Fruit fly (Drosophila melanogaster): ENCODE measurements around the gene tos.
A peak's percentile ranks its signal among the peaks of the same experiment; 100 is the strongest.

DNA sequence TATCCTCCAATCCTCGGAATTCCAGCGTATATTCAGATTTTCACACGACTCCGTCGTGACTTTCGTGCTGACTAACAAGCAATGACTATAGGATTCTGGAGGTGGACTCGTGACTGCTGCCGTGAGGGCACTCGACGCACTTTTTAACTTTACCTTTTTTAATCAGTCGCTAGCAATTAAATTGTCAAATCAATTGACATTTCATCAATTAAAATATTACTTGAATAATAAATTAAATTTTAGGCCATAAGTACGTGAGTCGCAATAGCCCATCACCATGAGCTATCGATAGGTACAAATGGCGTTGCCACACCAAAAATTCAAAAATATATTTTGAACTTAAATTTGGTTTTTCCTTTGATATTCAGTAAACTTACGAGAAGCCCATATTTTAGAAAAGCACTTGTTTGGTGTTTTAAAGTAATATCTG, 23.8 kb upstream of the tos start, which contains the start of gene Jwa:
- TF ChIP-seq Dfd (GFP tag; optimal IDR thresholded peaks at IDR 0.05): no peak
- peak; percentile 88 for TF ChIP-seq woc (GFP tag; optimal IDR thresholded peaks at IDR 0.05)
- TF ChIP-seq Hr83 (GFP tag; optimal IDR thresholded peaks at IDR 0.05; ENCODE audit: poor library complexity, severe bottlenecking): peak; percentile 37
- peak; percentile 84 for TF ChIP-seq HLH106 (tag; optimal IDR thresholded peaks at IDR 0.05)
- peak; percentile 96 for TF ChIP-seq br (GFP tag; optimal IDR thresholded peaks at IDR 0.05)
- TF ChIP-seq OdsH (GFP tag; optimal IDR thresholded peaks at IDR 0.05): peak; percentile 90
- no peak for TF ChIP-seq brk (GFP tag; optimal IDR thresholded peaks at IDR 0.05)
- TF ChIP-seq h (GFP tag; optimal IDR thresholded peaks at IDR 0.05): peak; percentile 90
- no peak for TF ChIP-seq lola (GFP tag; optimal IDR thresholded peaks at IDR 0.05)

Measured in whole organism, wandering third instar larva.